Fruit fly (Drosophila melanogaster) whole organism, embryonic: ENCODE measurements around the gene yrt.

Source experiments
- B-H1 ChIP-seq: fragments of 200-800 bp; sonication (Bioruptor generic); IDR thresholded peaks from 3 replicates; pipeline ENCODE4 v1.3.6; 2022; ENCODE audit warnings: missing biosample characterization, missing genetic modification characterization
- C15 ChIP-seq: fragments of 200-800 bp; sonication (Bioruptor generic); IDR thresholded peaks from 3 replicates; pipeline ENCODE4 v1.3.6; 2022; ENCODE audit warnings: missing biosample characterization, missing genetic modification characterization
- CG10267 ChIP-seq: fragments of 200-800 bp; sonication (Bioruptor generic); optimal IDR thresholded peaks from 2 replicates; lab custom pipeline; 2018; ENCODE audit warnings: missing biosample characterization, mild to moderate bottlenecking, missing genetic modification characterization, moderate library complexity
- CG10654 ChIP-seq: fragments of 200-800 bp; sonication (Bioruptor generic); optimal IDR thresholded peaks from 2 replicates; lab custom pipeline; 2016; ENCODE audit warnings: missing biosample characterization, missing genetic modification characterization
- CG11085 ChIP-seq: fragments of 200-800 bp; sonication (Bioruptor generic); IDR thresholded peaks from 2 replicates; pipeline ENCODE4 v1.3.6; 2022; ENCODE audit warnings: missing biosample characterization, missing genetic modification characterization
- CG11456 ChIP-seq: fragments of 200-800 bp; sonication (Bioruptor generic); IDR thresholded peaks from 3 replicates; pipeline ENCODE4 v1.3.6; 2022; ENCODE audit warnings: missing biosample characterization, missing genetic modification characterization
- CG14441 ChIP-seq: fragments of 200-800 bp; sonication (Bioruptor generic); IDR thresholded peaks from 2 replicates; pipeline ENCODE4 v1.3.6; 2022; ENCODE audit warnings: missing biosample characterization, missing genetic modification characterization
- CG14860 ChIP-seq: fragments of 200-800 bp; sonication (Bioruptor generic); IDR thresholded peaks from 3 replicates; pipeline ENCODE4 v1.3.6; 2022; ENCODE audit warnings: missing biosample characterization, missing genetic modification characterization; ENCODE audit not compliant: partially characterized antibody
- CG16813 ChIP-seq: fragments of 200-800 bp; sonication (Bioruptor generic); IDR thresholded peaks from 3 replicates; pipeline ENCODE4 v1.3.6; 2022; ENCODE audit warnings: missing biosample characterization, missing genetic modification characterization; ENCODE audit not compliant: partially characterized antibody
- CG17359 ChIP-seq: fragments of 200-800 bp; sonication (Bioruptor generic); optimal IDR thresholded peaks from 3 replicates; lab custom pipeline; 2018; ENCODE audit warnings: missing biosample characterization, mild to moderate bottlenecking, missing genetic modification characterization, moderate library complexity
- CG2889 ChIP-seq: fragments of 200-800 bp; sonication (Bioruptor generic); IDR thresholded peaks from 3 replicates; pipeline ENCODE4 v1.3.6; 2022; ENCODE audit warnings: missing biosample characterization, missing genetic modification characterization
- CG32532 ChIP-seq: fragments of 200-800 bp; sonication (Bioruptor generic); IDR thresholded peaks from 2 replicates; pipeline ENCODE4 v1.3.6; 2022; ENCODE audit warnings: missing biosample characterization, missing genetic modification characterization
- CG4617 ChIP-seq: fragments of 200-800 bp; sonication (Bioruptor generic); optimal IDR thresholded peaks from 3 replicates; lab custom pipeline; 2016; ENCODE audit warnings: missing biosample characterization, missing genetic modification characterization, borderline replicate concordance
- CG4707 ChIP-seq: fragments of 200-800 bp; sonication (Bioruptor generic); optimal IDR thresholded peaks from 2 replicates; lab custom pipeline; 2018; ENCODE audit warnings: missing biosample characterization, mild to moderate bottlenecking, missing genetic modification characterization, moderate library complexity
- CG5180 ChIP-seq: fragments of 200-800 bp; sonication (Bioruptor generic); optimal IDR thresholded peaks from 3 replicates; lab custom pipeline; 2017; ENCODE audit warnings: missing biosample characterization, missing genetic modification characterization, mild to moderate bottlenecking, moderate library complexity, missing genetic modification reagents
- CG6689 ChIP-seq: fragments of 200-800 bp; sonication (Bioruptor generic); IDR thresholded peaks from 2 replicates; pipeline ENCODE4 v1.3.6; 2022; ENCODE audit warnings: missing biosample characterization, missing genetic modification characterization
- CG6791 ChIP-seq: fragments of 200-800 bp; sonication (Bioruptor generic); IDR thresholded peaks from 3 replicates; pipeline ENCODE4 v1.3.6; 2022; ENCODE audit warnings: missing biosample characterization, missing genetic modification characterization; ENCODE audit not compliant: partially characterized antibody
- CG7357 ChIP-seq: fragments of 200-800 bp; sonication (Bioruptor generic); IDR thresholded peaks from 3 replicates; pipeline ENCODE4 v1.3.6; 2022; ENCODE audit warnings: missing biosample characterization, missing genetic modification characterization
- CrebB ChIP-seq: fragments of 200-800 bp; sonication (Bioruptor generic); optimal IDR thresholded peaks from 3 replicates; lab custom pipeline; 2018; ENCODE audit warnings: missing biosample characterization, mild to moderate bottlenecking, missing genetic modification characterization
- Dll ChIP-seq: fragments of 200-800 bp; sonication (Bioruptor generic); IDR thresholded peaks from 4 replicates; pipeline ENCODE4 v1.3.6; 2022; ENCODE audit warnings: missing biosample characterization, missing genetic modification characterization; ENCODE audit not compliant: partially characterized antibody
- E2f2 ChIP-seq: fragments of 200-800 bp; sonication (Bioruptor generic); IDR thresholded peaks from 2 replicates; pipeline ENCODE4 v1.3.6; 2022; ENCODE audit warnings: missing biosample characterization, missing genetic modification characterization
- Fer3 ChIP-seq: fragments of 200-800 bp; sonication (Bioruptor generic); optimal IDR thresholded peaks from 2 replicates; lab custom pipeline; 2018; ENCODE audit warnings: missing biosample characterization, mild to moderate bottlenecking, missing genetic modification characterization, moderate library complexity
- HLH4C ChIP-seq: fragments of 200-800 bp; sonication (Bioruptor generic); IDR thresholded peaks from 3 replicates; pipeline ENCODE4 v1.3.6; 2022; ENCODE audit warnings: missing biosample characterization, missing genetic modification characterization; ENCODE audit not compliant: partially characterized antibody
- HLH54F ChIP-seq: fragments of 200-800 bp; sonication (Bioruptor generic); optimal IDR thresholded peaks from 3 replicates; lab custom pipeline; 2016; ENCODE audit warnings: missing biosample characterization, missing genetic modification characterization
- Max ChIP-seq: fragments of 200-800 bp; sonication (Bioruptor generic); optimal IDR thresholded peaks from 2 replicates; lab custom pipeline; 2016; ENCODE audit warnings: missing biosample characterization, mild to moderate bottlenecking, missing genetic modification characterization
- NC2β ChIP-seq: fragments of 200-800 bp; sonication (Bioruptor generic); optimal IDR thresholded peaks from 2 replicates; lab custom pipeline; 2016; ENCODE audit warnings: missing biosample characterization, missing genetic modification characterization
- Six4 ChIP-seq: fragments of 200-800 bp; sonication (Bioruptor generic); optimal IDR thresholded peaks from 2 replicates; lab custom pipeline; 2016; ENCODE audit warnings: missing biosample characterization, missing genetic modification characterization
- aop ChIP-seq: fragments of 200-800 bp; sonication (Bioruptor generic); IDR thresholded peaks from 2 replicates; pipeline ENCODE4 v1.3.6; 2022; ENCODE audit warnings: missing biosample characterization, missing genetic modification characterization
- ash1 ChIP-seq: fragments of 200-800 bp; sonication (Bioruptor generic); optimal IDR thresholded peaks from 2 replicates; lab custom pipeline; 2018; ENCODE audit warnings: missing biosample characterization, mild to moderate bottlenecking, missing genetic modification characterization
- bcd ChIP-seq: fragments of 200-800 bp; sonication (Bioruptor generic); optimal IDR thresholded peaks from 2 replicates; lab custom pipeline; 2017; ENCODE audit warnings: missing biosample characterization, mild to moderate bottlenecking, missing genetic modification characterization
- bsh ChIP-seq, 2 experiments: fragments of 200-800 bp; sonication (Bioruptor generic); optimal IDR thresholded peaks; 2 replicates each; lab custom pipeline; 2017 to 2018; ENCODE audit warnings: mild to moderate bottlenecking in 2 of 2, missing biosample characterization in 2 of 2, missing genetic modification characterization in 2 of 2, moderate library complexity in 1 of 2
- cg ChIP-seq: fragments of 200-800 bp; sonication (Bioruptor generic); optimal IDR thresholded peaks from 3 replicates; lab custom pipeline; 2019; ENCODE audit warnings: missing biosample characterization, mild to moderate bottlenecking, missing genetic modification characterization, moderate library complexity
- chif ChIP-seq, 2 experiments: fragments of 200-800 bp; sonication (Bioruptor generic); optimal IDR thresholded peaks; 3 replicates each; lab custom pipeline; 2016; ENCODE audit warnings: missing biosample characterization in 2 of 2, missing genetic modification characterization in 2 of 2
- corto ChIP-seq: fragments of 200-800 bp; sonication (Bioruptor generic); optimal IDR thresholded peaks from 2 replicates; lab custom pipeline; 2016; ENCODE audit warnings: missing biosample characterization, mild to moderate bottlenecking, missing genetic modification characterization, moderate library complexity
- dysf ChIP-seq: fragments of 200-800 bp; sonication (Bioruptor generic); IDR thresholded peaks from 3 replicates; pipeline ENCODE4 v1.3.6; 2022; ENCODE audit warnings: missing biosample characterization, missing genetic modification characterization
- jumu ChIP-seq: fragments of 200-800 bp; sonication (Bioruptor generic); optimal IDR thresholded peaks from 3 replicates; lab custom pipeline; 2016; ENCODE audit warnings: missing biosample characterization, missing genetic modification characterization
- kay ChIP-seq: fragments of 200-800 bp; sonication (Bioruptor generic); optimal IDR thresholded peaks from 2 replicates; lab custom pipeline; 2016; ENCODE audit warnings: missing biosample characterization, missing genetic modification characterization
- lab ChIP-seq: fragments of 200-800 bp; sonication (Bioruptor generic); optimal IDR thresholded peaks from 3 replicates; lab custom pipeline; 2017; ENCODE audit warnings: missing biosample characterization, missing genetic modification characterization, mild to moderate bottlenecking, moderate library complexity, missing genetic modification reagents
- mirr ChIP-seq: fragments of 200-800 bp; sonication (Bioruptor generic); optimal IDR thresholded peaks from 3 replicates; lab custom pipeline; 2018; ENCODE audit warnings: missing biosample characterization, mild to moderate bottlenecking, missing genetic modification characterization
- mld ChIP-seq: fragments of 200-800 bp; sonication (Bioruptor generic); IDR thresholded peaks from 3 replicates; pipeline ENCODE4 v1.3.6; 2022; ENCODE audit warnings: missing biosample characterization, missing genetic modification characterization; ENCODE audit not compliant: partially characterized antibody
- otp ChIP-seq: fragments of 200-800 bp; sonication (Bioruptor generic); IDR thresholded peaks from 3 replicates; pipeline ENCODE4, ENCODE4 v1.3.6; 2022; ENCODE audit warnings: missing biosample characterization, missing genetic modification characterization
- psq ChIP-seq: fragments of 200-800 bp; sonication (Bioruptor generic); optimal IDR thresholded peaks from 2 replicates; lab custom pipeline; 2017; ENCODE audit warnings: missing biosample characterization, missing genetic modification characterization
- repo ChIP-seq: fragments of 200-800 bp; sonication (Bioruptor generic); optimal IDR thresholded peaks from 2 replicates; lab custom pipeline; 2016; ENCODE audit warnings: missing biosample characterization, missing genetic modification characterization
- ssp ChIP-seq: fragments of 200-800 bp; sonication (Bioruptor generic); IDR thresholded peaks from 2 replicates; pipeline ENCODE4 v1.3.6; 2022; ENCODE audit warnings: missing biosample characterization, missing genetic modification characterization
- stc ChIP-seq: fragments of 200-800 bp; sonication (Bioruptor generic); IDR thresholded peaks from 2 replicates; pipeline ENCODE4 v1.3.6; 2022; ENCODE audit warnings: missing biosample characterization, missing genetic modification characterization
- toy ChIP-seq: fragments of 200-800 bp; sonication (Bioruptor generic); IDR thresholded peaks from 2 replicates; pipeline ENCODE4 v1.3.6; 2022; ENCODE audit warnings: missing biosample characterization, missing genetic modification characterization
- trem ChIP-seq: fragments of 200-800 bp; optimal IDR thresholded peaks from 3 replicates; lab custom pipeline; 2019; ENCODE audit warnings: missing biosample characterization, mild to moderate bottlenecking, missing genetic modification characterization, moderate library complexity
- vvl ChIP-seq: fragments of 200-800 bp; sonication (Bioruptor generic); IDR thresholded peaks from 2 replicates; pipeline ENCODE4 v1.3.6; 2022; ENCODE audit warnings: missing biosample characterization, missing genetic modification characterization
- zf30C ChIP-seq: fragments of 200-800 bp; sonication (Bioruptor generic); optimal IDR thresholded peaks from 3 replicates; lab custom pipeline; 2018; ENCODE audit warnings: missing biosample characterization, mild to moderate bottlenecking, missing genetic modification characterization

Gene yrt

dm6 chr3R:13453955-13454354 lies 19.2 kb upstream of the yrt start (continued):
- TF ChIP-seq CG14860 (GFP tag; lab: Robert Waterston, UW) (no peak), Max (peak; percentile 43), CrebB (peak; percentile 20), C15 (GFP tag; lab: Robert Waterston, UW) (peak; percentile 58; the same call in 1 of the 3 replicates), trem (tag; lab: Kevin White, UChicago) (peak; percentile 26), B-H1 (GFP tag; lab: Robert Waterston, UW) (peak; percentile 57), Six4 (GFP tag; lab: Kevin White, UChicago) (peak; percentile 41), CG7357 (peak; percentile 58; the same call in 1 of the 3 replicates), cg (no peak), CG4617 (GFP tag; lab: Kevin White, UChicago) (no peak)

- peak; percentile 59; the same call in 1 of the 3 replicates for TF ChIP-seq CG2889
- TF ChIP-seq chif (GFP tag; optimal IDR thresholded peaks at IDR 0.05; lab: Kevin White, UChicago), result peak; percentile 57 to 69
- TF ChIP-seq CG32532 (GFP tag; lab: Robert Waterston, UW), result peak; percentile 76
- TF ChIP-seq otp (GFP tag; lab: Robert Waterston, UW), result peak; percentile 18; the same call in 1 of the 3 replicates
- peak; percentile 53 for TF ChIP-seq CG10654 (GFP tag; lab: Kevin White, UChicago)
- peak; percentile 67 for TF ChIP-seq CG6689 (GFP tag; lab: Robert Waterston, UW)
- TF ChIP-seq Dll, result no peak
- TF ChIP-seq HLH4C, result no peak
- no peak for TF ChIP-seq repo (GFP tag; lab: Kevin White, UChicago)
- peak; percentile 79 for TF ChIP-seq lab (GFP tag; lab: Kevin White, UChicago)
- peak; percentile 44; the same call in 1 of the 2 replicates for TF ChIP-seq CG14441 (GFP tag; lab: Robert Waterston, UW)
- no peak for TF ChIP-seq mld (GFP tag; lab: Robert Waterston, UW)
- peak; percentile 70 for TF ChIP-seq bcd (GFP tag; lab: Kevin White, UChicago)
- TF ChIP-seq aop, result no peak
- peak; percentile 23; the same call in 1 of the 2 replicates for TF ChIP-seq stc (GFP tag; lab: Robert Waterston, UW)
- no peak for TF ChIP-seq mirr (GFP tag; lab: Kevin White, UChicago)
- TF ChIP-seq CG11456 (GFP tag; lab: Robert Waterston, UW), result 0 out of 3 replicates have a peak, but pooled peaks have one; percentile 48
- TF ChIP-seq CG6791 (GFP tag; lab: Robert Waterston, UW), result no peak
- peak; percentile 37; the same call in 1 of the 2 replicates for TF ChIP-seq E2f2 (GFP tag; lab: Robert Waterston, UW)
- no peak for TF ChIP-seq CG4707 (GFP tag; lab: Kevin White, UChicago)
- TF ChIP-seq NC2β (GFP tag; lab: Kevin White, UChicago), result peak; percentile 38
- no peak for TF ChIP-seq corto
- peak; percentile 31 for TF ChIP-seq zf30C (GFP tag; lab: Kevin White, UChicago)
- peak; percentile 46 for TF ChIP-seq CG11085 (GFP tag; lab: Robert Waterston, UW)
- peak; percentile 21 for TF ChIP-seq psq (GFP tag; lab: Kevin White, UChicago)
- TF ChIP-seq HLH54F (GFP tag; lab: Kevin White, UChicago), result peak; percentile 59
- no peak for TF ChIP-seq kay (GFP tag; lab: Kevin White, UChicago)
- no peak for TF ChIP-seq ash1 (GFP tag; lab: Kevin White, UChicago)
- TF ChIP-seq vvl (GFP tag; lab: Robert Waterston, UW), result peak; percentile 55; the same call in 1 of the 2 replicates
- TF ChIP-seq CG17359 (tag; lab: Kevin White, UChicago), result peak; percentile 68
- TF ChIP-seq bsh (GFP tag; optimal IDR thresholded peaks at IDR 0.05; lab: Kevin White, UChicago), result peak; percentile 70 to 76
- peak; percentile 46 for TF ChIP-seq CG5180 (GFP tag; lab: Kevin White, UChicago)
- peak; percentile 79 for TF ChIP-seq CG10267 (tag; lab: Kevin White, UChicago)
- no peak for TF ChIP-seq CG16813
- TF ChIP-seq cg, result no peak
- 0 out of 2 replicates have a peak, but pooled peaks have one; percentile 23 for TF ChIP-seq toy (GFP tag; lab: Robert Waterston, UW)
- peak; percentile 78; the same call in 2 of the 3 replicates for TF ChIP-seq dysf (GFP tag; lab: Robert Waterston, UW)
- peak; percentile 70 for TF ChIP-seq Fer3
- peak; percentile 41 for TF ChIP-seq jumu (GFP tag; lab: Kevin White, UChicago)
- peak; percentile 36; the same call in 1 of the 2 replicates for TF ChIP-seq ssp (GFP tag; lab: Robert Waterston, UW)
Measured at dm6 chr3R:13452851-13453255, 18.1 kb upstream of the yrt start.
